Worm (Caenorhabditis elegans): ENCODE measurements around the gene jud-4.

DNA sequence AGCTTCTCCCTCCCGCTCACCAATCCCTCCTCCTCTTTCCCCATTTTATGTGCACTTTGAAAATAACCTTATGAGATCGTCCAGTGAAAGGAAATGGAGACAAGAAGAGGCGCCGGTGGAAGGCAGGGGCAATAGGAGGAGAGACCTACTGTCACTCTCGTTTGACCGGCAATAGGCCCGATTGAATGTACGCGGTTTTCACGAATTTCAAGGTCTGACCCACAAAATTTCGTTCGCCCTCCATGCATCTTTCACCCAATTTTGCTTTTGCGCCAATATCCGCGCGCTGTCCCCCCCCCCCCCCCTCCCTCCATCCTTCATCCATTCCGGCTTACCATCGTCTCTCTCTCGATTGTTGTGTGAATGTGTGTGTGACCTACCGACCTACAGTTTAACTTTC is 23.8 kb downstream of the jud-4 start:
- TF ChIP-seq him-1 (tag; optimal IDR thresholded peaks at IDR 0.05) (no peak), dao-5 (tag; optimal IDR thresholded peaks at IDR 0.05) (no peak)

All from whole organism, L4/young adult.